Fruit fly (Drosophila melanogaster): ENCODE measurements around the gene lsn.
A peak's percentile ranks its signal among the peaks of the same experiment; 100 is the strongest.

The lsn gene

DNA sequence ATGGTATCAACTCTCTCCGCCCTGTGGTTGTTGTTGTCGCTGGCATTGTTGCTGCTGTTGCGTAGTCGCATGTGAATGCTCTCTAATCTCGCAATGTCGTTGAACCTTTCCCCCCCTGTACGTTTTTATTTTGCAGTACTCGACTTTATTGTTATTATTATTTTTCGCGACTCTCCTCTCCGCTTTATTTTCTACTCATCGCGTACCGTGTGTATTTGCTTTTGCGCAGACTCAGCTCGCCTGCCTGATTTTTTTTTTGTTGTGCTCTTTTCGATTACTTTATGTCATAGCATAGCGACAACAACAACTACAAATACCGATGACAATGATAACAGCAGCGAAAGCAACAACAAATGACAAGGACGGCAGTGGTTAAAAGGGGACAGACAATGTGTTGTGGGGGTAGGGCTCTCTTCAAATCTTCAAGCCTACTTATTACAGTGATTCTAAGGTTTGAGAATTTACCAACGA is 35.4 kb upstream of the lsn start (continued):
- TF ChIP-seq gt (GFP tag; IDR thresholded peaks at IDR 0.05): no peak
- TF ChIP-seq NC2α (GFP tag; optimal IDR thresholded peaks at IDR 0.05): no peak
- TF ChIP-seq Ssrp (tag; optimal IDR thresholded peaks at IDR 0.05): no peak
- peak in 1 of 2 experiments; percentile 16 for TF ChIP-seq eve (GFP tag; optimal IDR thresholded peaks at IDR 0.05)
- TF ChIP-seq pum (GFP tag; optimal IDR thresholded peaks at IDR 0.05): no peak
- no peak for TF ChIP-seq H15 (GFP tag; IDR thresholded peaks at IDR 0.05)
- 0 out of 4 replicates have a peak, but pooled peaks have one; percentile 33 for TF ChIP-seq Dll (GFP tag; IDR thresholded peaks at IDR 0.05; ENCODE audit: partially characterized antibody)
- TF ChIP-seq CG15479 (GFP tag; optimal IDR thresholded peaks at IDR 0.05): peak; percentile 76
- TF ChIP-seq Oaz (GFP tag; IDR thresholded peaks at IDR 0.05): no peak
- no peak for TF ChIP-seq salm (tag; optimal IDR thresholded peaks at IDR 0.05)
- peak; percentile 86 for TF ChIP-seq sens (GFP tag)
- TF ChIP-seq slou (GFP tag; optimal IDR thresholded peaks at IDR 0.05): no peak
- TF ChIP-seq CG2199 (GFP tag; IDR thresholded peaks at IDR 0.05): no peak
- TF ChIP-seq CG3838 (GFP tag; optimal IDR thresholded peaks at IDR 0.05): peak; percentile 14
- no peak for TF ChIP-seq Deaf1 (tag; optimal IDR thresholded peaks at IDR 0.05)
- TF ChIP-seq ap (GFP tag; IDR thresholded peaks at IDR 0.05): no peak
- no peak for TF ChIP-seq abd-A (tag; optimal IDR thresholded peaks at IDR 0.05)

DNA sequence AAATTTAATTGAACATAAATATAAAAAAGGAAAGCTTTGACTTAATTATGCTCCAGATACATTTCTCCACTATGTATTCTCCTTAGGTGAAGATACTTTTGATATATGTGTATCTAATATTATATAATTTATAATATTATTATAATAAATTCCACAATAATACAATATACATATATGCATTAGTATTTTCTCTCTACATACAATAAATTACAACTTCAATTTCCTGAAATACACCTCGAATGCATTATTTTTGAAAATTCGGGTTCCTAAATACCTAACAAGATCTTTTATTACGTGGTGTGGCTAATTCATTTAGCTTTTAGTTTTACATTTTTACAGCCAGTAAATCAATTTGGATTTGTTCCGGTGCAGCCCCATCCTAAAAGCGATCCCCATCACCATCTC is 34.7 kb upstream of the lsn start:
- TF ChIP-seq CG12942 (GFP tag; optimal IDR thresholded peaks at IDR 0.05): no peak
- peak; percentile 76 for TF ChIP-seq CG17361 (GFP tag; IDR thresholded peaks at IDR 0.05)
- TF ChIP-seq Chrac-16 (GFP tag; optimal IDR thresholded peaks at IDR 0.05): no peak
- TF ChIP-seq CG8924 (tag; optimal IDR thresholded peaks at IDR 0.05): no peak
- TF ChIP-seq Ets65A (GFP tag): no peak
- TF ChIP-seq CG10267 (tag; optimal IDR thresholded peaks at IDR 0.05): peak; percentile 54
- TF ChIP-seq dati (GFP tag; IDR thresholded peaks at IDR 0.05): no peak
- peak; percentile 30 for TF ChIP-seq Ssrp (tag; optimal IDR thresholded peaks at IDR 0.05)
- TF ChIP-seq unc-4 (GFP tag; IDR thresholded peaks at IDR 0.05; ENCODE audit: partially characterized antibody): no peak
- no peak for TF ChIP-seq Dp (GFP tag; optimal IDR thresholded peaks at IDR 0.05)
- TF ChIP-seq CG3847 (GFP tag; IDR thresholded peaks at IDR 0.05): no peak
- TF ChIP-seq CG8388 (GFP tag; optimal IDR thresholded peaks at IDR 0.05): peak; percentile 48
- TF ChIP-seq CG10321 (GFP tag; IDR thresholded peaks at IDR 0.05): no peak
- no peak for TF ChIP-seq abd-A (tag; optimal IDR thresholded peaks at IDR 0.05)
- no peak for TF ChIP-seq Gsc (GFP tag; IDR thresholded peaks at IDR 0.05)
- no peak for TF ChIP-seq CG11723 (GFP tag; optimal IDR thresholded peaks at IDR 0.05)
- TF ChIP-seq dmrt99B (tag; optimal IDR thresholded peaks at IDR 0.05): peak; percentile 8
- TF ChIP-seq CG4424 (GFP tag; optimal IDR thresholded peaks at IDR 0.05): peak; percentile 2
- TF ChIP-seq CG2678 (tag; optimal IDR thresholded peaks at IDR 0.05): peak; percentile 44
- no peak for TF ChIP-seq CG17328 (GFP tag; IDR thresholded peaks at IDR 0.05)
- TF ChIP-seq CG10209 (GFP tag; optimal IDR thresholded peaks at IDR 0.05): no peak
- TF ChIP-seq CG17612 (GFP tag; IDR thresholded peaks at IDR 0.05): no peak
- TF ChIP-seq YL-1 (GFP tag; optimal IDR thresholded peaks at IDR 0.05): no peak
- peak; percentile 72 for TF ChIP-seq CG2712 (tag; optimal IDR thresholded peaks at IDR 0.05)
- no peak for TF ChIP-seq disco-r (GFP tag; optimal IDR thresholded peaks at IDR 0.05)
- no peak for TF ChIP-seq CG1024 (GFP tag; IDR thresholded peaks at IDR 0.05)
- TF ChIP-seq sqz (GFP tag; optimal IDR thresholded peaks at IDR 0.05): no peak
- no peak for TF ChIP-seq Mes4 (GFP tag; optimal IDR thresholded peaks at IDR 0.05)
- TF ChIP-seq CG6254 (GFP tag; optimal IDR thresholded peaks at IDR 0.05): peak; percentile 23
- no peak for TF ChIP-seq schlank (tag; optimal IDR thresholded peaks at IDR 0.05)
- 0 out of 2 replicates have a peak, but pooled peaks have one; percentile 48 for TF ChIP-seq CG31441 (GFP tag; IDR thresholded peaks at IDR 0.05)
- TF ChIP-seq CG13296 (GFP tag; optimal IDR thresholded peaks at IDR 0.05): no peak
- TF ChIP-seq z (GFP tag; IDR thresholded peaks at IDR 0.05): no peak
- no peak for TF ChIP-seq slou (GFP tag; optimal IDR thresholded peaks at IDR 0.05)
- TF ChIP-seq CG14710 (tag; optimal IDR thresholded peaks at IDR 0.05): peak; percentile 72
- no peak for TF ChIP-seq tna (GFP tag; IDR thresholded peaks at IDR 0.05; ENCODE audit: partially characterized antibody)
- no peak for TF ChIP-seq crp (GFP tag; optimal IDR thresholded peaks at IDR 0.05)
